Worm (Caenorhabditis elegans) whole organism, L4 larva: Measurements from ENCODE around the gene T01D3.6.

Experiments
- D1046.2 ChIP-seq: fragments of 200-800 bp; sonication (Bioruptor generic); IDR thresholded peaks from 2 replicates; pipeline ENCODE4 v1.3.6; 2022; ENCODE audit warnings: missing genetic modification characterization, missing compliant biosample characterization
- F44E2.7 ChIP-seq: fragments of 200-800 bp; sonication (Bioruptor generic); IDR thresholded peaks from 2 replicates; pipeline ENCODE4 v2.1.2; 2022; ENCODE audit warnings: missing genetic modification characterization, missing compliant biosample characterization
- F49E8.2 ChIP-seq: sonication (generic microtip); optimal IDR thresholded peaks from 2 replicates; lab custom pipeline; 2016; ENCODE audit warnings: missing compliant biosample characterization, mild to moderate bottlenecking, missing genetic modification characterization, borderline replicate concordance
- Y105C5A.15 ChIP-seq: fragments of 200-800 bp; sonication (Bioruptor generic); IDR thresholded peaks from 2 replicates; pipeline ENCODE4 v1.3.6; 2022; ENCODE audit warnings: missing genetic modification characterization, missing compliant biosample characterization
- Y48G9A.11 ChIP-seq: fragments of 200-800 bp; sonication (Bioruptor generic); IDR thresholded peaks from 2 replicates; pipeline ENCODE4 v1.3.6; 2022; ENCODE audit warnings: missing genetic modification reagents, missing genetic modification characterization, missing compliant biosample characterization
- ZK337.2 ChIP-seq: fragments of 200-800 bp; sonication (Bioruptor generic); IDR thresholded peaks from 2 replicates; pipeline ENCODE4 v1.3.6; 2022; ENCODE audit warnings: missing genetic modification reagents, missing genetic modification characterization, missing compliant biosample characterization
- aha-1 ChIP-seq: fragments of 150-350 bp; peaks from one replicate; lab custom pipeline; 2014; ENCODE audit warnings: missing biosample characterization, missing genetic modification characterization
- ceh-44 ChIP-seq: fragments of 200-800 bp; sonication (Bioruptor generic); IDR thresholded peaks from 2 replicates; pipeline ENCODE4 v1.3.6; 2022; ENCODE audit warnings: missing genetic modification reagents, missing genetic modification characterization, missing compliant biosample characterization
- ceh-62 ChIP-seq: sonication (generic microtip); optimal IDR thresholded peaks from 2 replicates; lab custom pipeline; 2017; ENCODE audit warnings: missing biosample characterization, missing genetic modification characterization
- daf-16 ChIP-seq, 3 experiments: sonication (generic microtip); optimal IDR thresholded peaks; 2 replicates each; lab custom pipeline; 2016 to 2017; ENCODE audit warnings: missing genetic modification characterization in 3 of 3, missing genetic modification reagents in 3 of 3, mild to moderate bottlenecking in 2 of 3, missing compliant biosample characterization in 2 of 3, missing biosample characterization in 1 of 3, moderate library complexity in 1 of 3
- dmd-6 ChIP-seq: fragments of 200-800 bp; sonication (Bioruptor generic); IDR thresholded peaks from 2 replicates; pipeline ENCODE4 v1.3.6; 2022; ENCODE audit warnings: missing genetic modification reagents, missing genetic modification characterization, missing compliant biosample characterization
- dmd-8 ChIP-seq: fragments of 200-800 bp; sonication (Bioruptor generic); IDR thresholded peaks from 2 replicates; pipeline ENCODE4 v1.3.6; 2022; ENCODE audit warnings: missing genetic modification characterization, missing compliant biosample characterization
- dmd-9 ChIP-seq: fragments of 200-800 bp; sonication (Bioruptor generic); IDR thresholded peaks from 2 replicates; pipeline ENCODE4 v1.3.6; 2022; ENCODE audit warnings: missing genetic modification reagents, missing genetic modification characterization, missing compliant biosample characterization
- dpl-1 ChIP-seq: fragments of 150-350 bp; optimal IDR thresholded peaks from 2 replicates; lab custom pipeline; 2014; ENCODE audit warnings: missing biosample characterization, missing genetic modification reagents, missing genetic modification characterization
- dve-1 ChIP-seq: sonication (generic microtip); optimal IDR thresholded peaks from 2 replicates; lab custom pipeline; 2017; ENCODE audit warnings: antibody characterized with exemption, mild to moderate bottlenecking, missing genetic modification characterization, missing compliant biosample characterization; ENCODE audit not compliant: insufficient read depth
- hlh-11 ChIP-seq: fragments of 200-800 bp; sonication (Bioruptor generic); optimal IDR thresholded peaks from 2 replicates; lab custom pipeline; 2018; ENCODE audit warnings: mild to moderate bottlenecking, missing genetic modification characterization, missing compliant biosample characterization
- lin-38 ChIP-seq: fragments of 200-800 bp; sonication (Bioruptor generic); IDR thresholded peaks from 2 replicates; pipeline ENCODE4 v1.3.6; 2022; ENCODE audit warnings: missing genetic modification reagents, missing genetic modification characterization, missing compliant biosample characterization
- lsy-2 ChIP-seq, 2 experiments: fragments of 150-350 bp in 1 of 2; sonication (generic microtip) in 1 of 2; optimal IDR thresholded peaks; 2 replicates each; lab custom pipeline; 2014 to 2017; ENCODE audit warnings: missing biosample characterization in 2 of 2, missing genetic modification characterization in 2 of 2
- mep-1 ChIP-seq: fragments of 150-350 bp; sonication (generic microtip); optimal IDR thresholded peaks from 3 replicates; lab custom pipeline; 2014; ENCODE audit warnings: missing biosample characterization, missing genetic modification characterization
- mes-2 ChIP-seq: sonication (generic microtip); optimal IDR thresholded peaks from 2 replicates; lab custom pipeline; 2016; ENCODE audit warnings: missing genotype, mild to moderate bottlenecking, missing genetic modification characterization, missing compliant biosample characterization; ENCODE audit not compliant: poor library complexity, severe bottlenecking
- nhr-11 ChIP-seq: fragments of 150-350 bp; optimal IDR thresholded peaks from 2 replicates; lab custom pipeline; 2014; ENCODE audit warnings: missing biosample characterization, missing genetic modification characterization
- nhr-111 ChIP-seq: fragments of 200-800 bp; sonication (Bioruptor generic); optimal IDR thresholded peaks from 2 replicates; lab custom pipeline; 2018; ENCODE audit warnings: mild to moderate bottlenecking, missing genetic modification characterization, missing compliant biosample characterization
- nhr-28 ChIP-seq: fragments of 150-350 bp; optimal IDR thresholded peaks from 2 replicates; lab custom pipeline; 2014; ENCODE audit warnings: missing biosample characterization, missing genetic modification characterization
- nhr-6 ChIP-seq: fragments of 150-350 bp; optimal IDR thresholded peaks from 2 replicates; lab custom pipeline; 2014; ENCODE audit warnings: missing biosample characterization, missing genetic modification characterization
- pha-4 ChIP-seq, 2 experiments: fragments of 150-350 bp in 1 of 2; fragments of 200-800 bp in 1 of 2; sonication (Bioruptor generic) in 1 of 2; IDR thresholded peaks in 1 of 2; optimal IDR thresholded peaks in 1 of 2; 2 replicates each; pipeline versions ENCODE4 v1.3.6 to Lab custom; 2014 to 2022; ENCODE audit warnings: missing genetic modification characterization in 2 of 2, missing genetic modification reagents in 2 of 2, missing biosample characterization in 1 of 2, missing compliant biosample characterization in 1 of 2
- pqm-1 ChIP-seq: sonication (generic microtip); optimal IDR thresholded peaks from 2 replicates; lab custom pipeline; 2017; ENCODE audit warnings: missing biosample characterization, missing genetic modification characterization
- set-16 ChIP-seq: fragments of 200-800 bp; sonication (Bioruptor generic); IDR thresholded peaks from 2 replicates; pipeline ENCODE4 v1.3.6; 2022; ENCODE audit warnings: missing genetic modification reagents, missing genetic modification characterization, missing compliant biosample characterization
- snpc-1.2 ChIP-seq: fragments of 200-800 bp; sonication (Bioruptor generic); IDR thresholded peaks from 2 replicates; pipeline ENCODE4 v1.3.6; 2022; ENCODE audit warnings: missing genetic modification reagents, missing genetic modification characterization, missing compliant biosample characterization
- unc-130 ChIP-seq: sonication (generic microtip); optimal IDR thresholded peaks from 2 replicates; lab custom pipeline; 2016; ENCODE audit warnings: missing genetic modification reagents, missing genetic modification characterization, missing compliant biosample characterization
- unc-39 ChIP-seq: sonication (generic microtip); optimal IDR thresholded peaks from 2 replicates; lab custom pipeline; 2017; ENCODE audit warnings: missing biosample characterization, missing genetic modification characterization
- unc-62 ChIP-seq, 3 experiments: fragments of 150-350 bp in 1 of 3; sonication (generic microtip); optimal IDR thresholded peaks in 2 of 3; peaks in 1 of 3; 1 replicate in 1 of 3; 2 replicates in 2 of 3; lab custom pipeline; 2014 to 2017; ENCODE audit warnings: missing biosample characterization in 3 of 3, missing genetic modification characterization in 3 of 3, missing genetic modification reagents in 3 of 3, missing genotype in 1 of 3
- zip-2 ChIP-seq: fragments of 150-350 bp; optimal IDR thresholded peaks from 2 replicates; lab custom pipeline; 2014; ENCODE audit warnings: missing biosample characterization, missing genetic modification characterization

The T01D3.6 gene

ce11 chrV:13716531-13716930 is at the start of gene T01D3.6:
T01D3.6 (plus strand) TSS chrV:13716824.
- TF ChIP-seq dmd-6 (GFP tag; lab: Robert Waterston, UW) (peak; percentile 64), daf-16 (GFP tag; optimal IDR thresholded peaks at IDR 0.05; lab: Kevin White, UChicago) (no peak), daf-16 (tag; optimal IDR thresholded peaks at IDR 0.05; lab: Kevin White, UChicago) (peak; percentile 43), unc-62 (GFP tag; optimal IDR thresholded peaks at IDR 0.05 in 1 of 2; lab: Kevin White, UChicago) (peak in 1 of 2 experiments; percentile 95), unc-62 (tag; optimal IDR thresholded peaks at IDR 0.05; lab: Kevin White, UChicago) (no peak), nhr-28 (tag; lab: Kevin White, UChicago) (peak; percentile 52), hlh-11 (tag; lab: Kevin White, UChicago) (peak; percentile 52), nhr-6 (peak; percentile 90), mes-2 (peak; percentile 24), set-16 (GFP tag; lab: Robert Waterston, UW) (no peak), Y105C5A.15 (no peak), pqm-1 (peak; percentile 87), mep-1 (tag; lab: Kevin White, UChicago) (no peak)

- TF ChIP-seq ceh-44 (GFP tag; lab: Robert Waterston, UW) (no peak), dmd-8 (no peak), lsy-2 (tag; optimal IDR thresholded peaks at IDR 0.05; lab: Kevin White, UChicago) (no peak), ceh-62 (tag; lab: Kevin White, UChicago) (no peak), zip-2 (tag; lab: Kevin White, UChicago) (no peak), set-16 (GFP tag; lab: Robert Waterston, UW) (peak; percentile 93), D1046.2 (GFP tag; lab: Robert Waterston, UW) (peak; percentile 33; the same call in 1 of the 2 replicates), dve-1 (tag; lab: Kevin White, UChicago) (no peak), F44E2.7 (GFP tag; lab: Robert Waterston, UW) (0 out of 2 replicates have a peak, but pooled peaks have one; percentile 36)
Measured at ce11 chrV:13668337-13668736, 48.3 kb upstream of the T01D3.6 start.

ce11 chrV:13669170-13669569 is 47.5 kb upstream of the T01D3.6 start:
- TF ChIP-seq Y105C5A.15 (0 out of 2 replicates have a peak, but pooled peaks have one; percentile 30), ZK337.2 (no peak), snpc-1.2 (GFP tag; lab: Robert Waterston, UW) (0 out of 2 replicates have a peak, but pooled peaks have one; percentile 34), dpl-1 (no peak), lin-38 (peak; percentile 63), aha-1 (tag; lab: Kevin White, UChicago) (peak; percentile 80), mep-1 (tag; lab: Kevin White, UChicago) (peak; percentile 29), dmd-9 (GFP tag; lab: Robert Waterston, UW) (no peak), pha-4 (GFP tag; IDR thresholded peaks at IDR 0.05; lab: Robert Waterston, UW) (peak; percentile 51; the same call in 1 of the 2 replicates), pha-4 (tag; optimal IDR thresholded peaks at IDR 0.05; lab: Kevin White, UChicago) (no peak), unc-130 (GFP tag; lab: Kevin White, UChicago) (peak; percentile 26), nhr-111 (no peak), lsy-2 (tag; optimal IDR thresholded peaks at IDR 0.05; lab: Kevin White, UChicago) (no peak), F49E8.2 (tag; lab: Kevin White, UChicago) (peak; percentile 66)

ce11 chrV:13671911-13672639 is 44.5 kb upstream of the T01D3.6 start, which contains the start of the genes mip-2 and F58G11.4:
mip-2 (minus strand) TSS chrV:13671958.
F58G11.4 (plus strand) TSS chrV:13672589.
- TF ChIP-seq aha-1 (tag; lab: Kevin White, UChicago) (peak; percentile 62), Y48G9A.11 (GFP tag; lab: Robert Waterston, UW) (peak; percentile 59), nhr-11 (tag; lab: Kevin White, UChicago) (no peak), unc-39 (tag; lab: Kevin White, UChicago) (no peak), unc-62 (GFP tag; optimal IDR thresholded peaks at IDR 0.05 in 1 of 2; lab: Kevin White, UChicago) (peak in 1 of 2 experiments; percentile 49), unc-62 (tag; optimal IDR thresholded peaks at IDR 0.05; lab: Kevin White, UChicago) (no peak)
